Worm (Caenorhabditis elegans) whole organism, L2 larva: ENCODE measurements around the gene ZK1321.1.

ENCODE experiments used
- C34F6.9 ChIP-seq: fragments of 150-350 bp; optimal IDR thresholded peaks from 2 replicates; lab custom pipeline; 2014; ENCODE audit warnings: missing biosample characterization, missing genetic modification characterization
- F13H6.1 ChIP-seq: sonication (generic microtip); optimal IDR thresholded peaks from 2 replicates; lab custom pipeline; 2016; ENCODE audit warnings: missing genetic modification characterization, missing compliant biosample characterization
- R02D3.7 ChIP-seq: fragments of 150-350 bp; optimal IDR thresholded peaks from 2 replicates; lab custom pipeline; 2014; ENCODE audit warnings: missing biosample characterization, missing genetic modification characterization
- Y55F3AM.14 ChIP-seq: fragments of 200-800 bp; sonication (Bioruptor generic); optimal IDR thresholded peaks from 2 replicates; lab custom pipeline; 2018; ENCODE audit warnings: mild to moderate bottlenecking, missing genetic modification characterization, missing compliant biosample characterization
- ZK546.5 ChIP-seq: sonication (generic microtip); optimal IDR thresholded peaks from 2 replicates; lab custom pipeline; 2017; ENCODE audit warnings: missing biosample characterization, missing genetic modification characterization
- alr-1 ChIP-seq: fragments of 150-350 bp; optimal IDR thresholded peaks from 2 replicates; lab custom pipeline; 2014; ENCODE audit warnings: missing biosample characterization, missing genetic modification characterization
- aly-2 ChIP-seq: fragments of 150-350 bp; optimal IDR thresholded peaks from 2 replicates; lab custom pipeline; 2014; ENCODE audit warnings: missing biosample characterization, missing genetic modification characterization
- blmp-1 ChIP-seq: sonication (generic microtip); optimal IDR thresholded peaks from 2 replicates; lab custom pipeline; 2017; ENCODE audit warnings: missing genetic modification characterization, mild to moderate bottlenecking, missing compliant biosample characterization, antibody characterized with exemption, moderate library complexity; ENCODE audit not compliant: insufficient read depth
- ceh-16 ChIP-seq: fragments of 150-350 bp; optimal IDR thresholded peaks from 2 replicates; lab custom pipeline; 2014; ENCODE audit warnings: missing biosample characterization, missing genetic modification characterization
- ceh-82 ChIP-seq: fragments of 150-350 bp; optimal IDR thresholded peaks from 2 replicates; lab custom pipeline; 2014; ENCODE audit warnings: missing biosample characterization, missing genetic modification characterization
- crh-2 ChIP-seq: sonication (generic microtip); optimal IDR thresholded peaks from 2 replicates; lab custom pipeline; 2017; ENCODE audit warnings: missing biosample characterization, missing genetic modification characterization
- dmd-4 ChIP-seq: sonication (generic microtip); optimal IDR thresholded peaks from 2 replicates; lab custom pipeline; 2017; ENCODE audit warnings: missing biosample characterization, missing genetic modification characterization
- egl-27 ChIP-seq: sonication (generic microtip); optimal IDR thresholded peaks from 3 replicates; lab custom pipeline; 2017; ENCODE audit warnings: missing biosample characterization, missing genetic modification reagents, missing genetic modification characterization
- elt-1 ChIP-seq: fragments of 150-350 bp; optimal IDR thresholded peaks from 2 replicates; lab custom pipeline; 2014; ENCODE audit warnings: missing biosample characterization, missing genetic modification characterization
- elt-3 ChIP-seq: sonication (generic microtip); optimal IDR thresholded peaks from 2 replicates; lab custom pipeline; 2017; ENCODE audit warnings: missing biosample characterization, missing genetic modification characterization
- fos-1 ChIP-seq: fragments of 150-350 bp; optimal IDR thresholded peaks from 2 replicates; lab custom pipeline; 2014; ENCODE audit warnings: missing biosample characterization, missing genetic modification characterization
- gmeb-1 ChIP-seq: fragments of 150-350 bp; optimal IDR thresholded peaks from 2 replicates; lab custom pipeline; 2014; ENCODE audit warnings: missing biosample characterization, missing genetic modification characterization
- lin-11 ChIP-seq: fragments of 150-350 bp; sonication (generic microtip); optimal IDR thresholded peaks from 2 replicates; lab custom pipeline; 2014; ENCODE audit warnings: missing biosample characterization, missing genetic modification characterization, inconsistent platforms, mixed read lengths
- lin-13 ChIP-seq: fragments of 150-350 bp; optimal IDR thresholded peaks from 2 replicates; lab custom pipeline; 2014; ENCODE audit warnings: missing biosample characterization, missing genetic modification reagents, missing genetic modification characterization
- lsy-2 ChIP-seq, 2 experiments: fragments of 150-350 bp in 1 of 2; sonication (generic microtip) in 1 of 2; optimal IDR thresholded peaks; 2 replicates each; lab custom pipeline; 2014 to 2017; ENCODE audit warnings: missing biosample characterization in 2 of 2, missing genetic modification characterization in 2 of 2
- mab-5 ChIP-seq: fragments of 150-350 bp; optimal IDR thresholded peaks from 2 replicates; lab custom pipeline; 2014; ENCODE audit warnings: missing biosample characterization, missing genetic modification characterization
- mdl-1 ChIP-seq, 2 experiments: fragments of 150-350 bp in 1 of 2; sonication (generic microtip) in 1 of 2; optimal IDR thresholded peaks; 2 replicates each; lab custom pipeline; 2017; ENCODE audit warnings: missing biosample characterization in 2 of 2, missing genetic modification characterization in 2 of 2
- nhr-10 ChIP-seq: sonication (generic microtip); optimal IDR thresholded peaks from 2 replicates; lab custom pipeline; 2017; ENCODE audit warnings: missing biosample characterization, missing genetic modification characterization
- nhr-11 ChIP-seq: fragments of 150-350 bp; optimal IDR thresholded peaks from 2 replicates; lab custom pipeline; 2014; ENCODE audit warnings: missing biosample characterization, missing genetic modification characterization
- nhr-129 ChIP-seq: fragments of 150-350 bp; optimal IDR thresholded peaks from 2 replicates; lab custom pipeline; 2014; ENCODE audit warnings: missing biosample characterization, missing genetic modification characterization
- nhr-21 ChIP-seq: fragments of 150-350 bp; optimal IDR thresholded peaks from 2 replicates; lab custom pipeline; 2014; ENCODE audit warnings: missing biosample characterization, missing genetic modification characterization
- nhr-23 ChIP-seq: fragments of 150-350 bp; optimal IDR thresholded peaks from 2 replicates; lab custom pipeline; 2014; ENCODE audit warnings: missing biosample characterization, missing genetic modification reagents, missing genetic modification characterization
- nhr-237 ChIP-seq: fragments of 150-350 bp; optimal IDR thresholded peaks from 2 replicates; lab custom pipeline; 2014; ENCODE audit warnings: missing biosample characterization, missing genetic modification characterization
- nhr-25 ChIP-seq: fragments of 150-350 bp; sonication (generic microtip); optimal IDR thresholded peaks from 3 replicates; lab custom pipeline; 2014; ENCODE audit warnings: missing biosample characterization, missing genetic modification characterization
- nhr-6 ChIP-seq: fragments of 150-350 bp; optimal IDR thresholded peaks from 2 replicates; lab custom pipeline; 2014; ENCODE audit warnings: missing biosample characterization, missing genetic modification characterization
- nhr-77 ChIP-seq: fragments of 150-350 bp; optimal IDR thresholded peaks from 2 replicates; lab custom pipeline; 2014; ENCODE audit warnings: missing biosample characterization, missing genetic modification characterization
- peb-1 ChIP-seq: fragments of 150-350 bp; optimal IDR thresholded peaks from 2 replicates; lab custom pipeline; 2014; ENCODE audit warnings: missing biosample characterization, missing genetic modification characterization
- sem-4 ChIP-seq: fragments of 150-350 bp; optimal IDR thresholded peaks from 2 replicates; lab custom pipeline; 2014; ENCODE audit warnings: missing biosample characterization, missing genetic modification reagents, missing genetic modification characterization
- skn-1 ChIP-seq: sonication (generic microtip); optimal IDR thresholded peaks from 2 replicates; lab custom pipeline; 2017; ENCODE audit warnings: missing biosample characterization, missing genetic modification characterization
- sma-3 ChIP-seq: sonication (generic microtip); optimal IDR thresholded peaks from 2 replicates; lab custom pipeline; 2016; ENCODE audit warnings: missing genetic modification reagents, missing genetic modification characterization, missing compliant biosample characterization
- sma-9 ChIP-seq, 2 experiments: fragments of 150-350 bp in 1 of 2; sonication (generic microtip) in 1 of 2; optimal IDR thresholded peaks; 2 replicates each; lab custom pipeline; 2014 to 2016; ENCODE audit warnings: missing genetic modification characterization in 2 of 2, mild to moderate bottlenecking in 1 of 2, missing biosample characterization in 1 of 2, missing compliant biosample characterization in 1 of 2, missing genetic modification reagents in 1 of 2, moderate library complexity in 1 of 2
- snpc-4 ChIP-seq: fragments of 150-350 bp; optimal IDR thresholded peaks from 2 replicates; lab custom pipeline; 2014; ENCODE audit warnings: missing biosample characterization, missing genetic modification characterization
- unc-39 ChIP-seq: fragments of 150-350 bp; optimal IDR thresholded peaks from 2 replicates; lab custom pipeline; 2014; ENCODE audit warnings: missing biosample characterization, missing genetic modification characterization
- unc-55 ChIP-seq: fragments of 150-350 bp; sonication (generic microtip); optimal IDR thresholded peaks from 3 replicates; lab custom pipeline; 2014; ENCODE audit warnings: missing biosample characterization, missing genetic modification reagents, missing genetic modification characterization
- zag-1 ChIP-seq: fragments of 150-350 bp; optimal IDR thresholded peaks from 2 replicates; lab custom pipeline; 2014; ENCODE audit warnings: missing biosample characterization, missing genetic modification characterization
- ztf-1 ChIP-seq: fragments of 200-800 bp; sonication (Bioruptor generic); conservative IDR thresholded peaks from 2 replicates; pipeline ENCODE4 v1.3.6; 2022; ENCODE audit warnings: missing genetic modification characterization, missing compliant biosample characterization
- ztf-11 ChIP-seq: sonication (generic microtip); optimal IDR thresholded peaks from 2 replicates; lab custom pipeline; 2017; ENCODE audit warnings: missing biosample characterization, missing genetic modification characterization
- ztf-4 ChIP-seq: fragments of 150-350 bp; optimal IDR thresholded peaks from 2 replicates; lab custom pipeline; 2014; ENCODE audit warnings: missing biosample characterization, missing genetic modification characterization

ZK1321.1 gene

DNA sequence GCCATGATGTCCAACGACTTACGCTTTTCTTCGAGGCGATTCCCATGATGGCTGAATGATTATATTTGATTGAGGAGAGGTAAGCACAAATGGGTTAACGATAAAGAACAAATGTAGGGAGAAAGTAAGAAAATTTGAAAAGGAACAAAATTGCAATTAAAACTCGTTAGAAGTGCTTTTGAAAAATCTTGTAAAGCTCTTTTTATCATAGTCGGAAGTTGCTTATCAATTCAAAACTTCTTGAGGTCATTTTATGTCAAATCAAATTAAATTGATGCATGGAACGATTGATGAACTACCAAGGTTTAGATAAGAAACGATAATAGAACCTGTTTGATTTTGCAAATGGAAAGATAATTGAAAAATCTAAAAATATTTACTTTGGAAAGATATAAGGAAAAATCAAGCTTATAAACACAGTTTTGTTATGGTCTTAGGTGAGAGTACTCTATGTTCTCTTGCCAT is 45.0 kb upstream of the ZK1321.1 start, which contains the start of gene glt-5:
glt-5 (minus strand) TSS at position 51 of the 465 bp plus-strand sequence.
- TF ChIP-seq C34F6.9 (no peak), sma-9 (GFP tag; optimal IDR thresholded peaks at IDR 0.05; lab: Kevin White, UChicago) (peak; percentile 51), sma-9 (tag; optimal IDR thresholded peaks at IDR 0.05; lab: Kevin White, UChicago) (no peak)

DNA sequence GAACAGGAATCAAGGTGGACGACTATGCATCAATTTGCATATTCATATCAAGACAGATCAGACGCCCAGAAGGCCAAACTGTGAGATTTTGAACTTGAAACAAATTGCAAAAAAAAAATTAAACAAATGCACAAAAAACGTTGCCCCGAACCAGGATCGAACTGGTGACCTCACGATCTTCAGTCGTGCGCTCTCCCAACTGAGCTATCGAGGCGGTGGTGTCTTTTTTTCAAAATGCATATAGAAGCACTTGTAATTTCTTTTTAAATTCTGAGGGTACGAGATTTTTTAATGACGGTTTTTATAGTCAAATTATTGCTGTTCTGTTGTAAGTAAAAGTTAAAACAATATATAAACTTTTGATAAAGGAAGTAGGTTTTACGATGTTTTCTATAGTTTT is 40.7 kb upstream of the ZK1321.1 start:
- TF ChIP-seq sma-9 (GFP tag; optimal IDR thresholded peaks at IDR 0.05; lab: Kevin White, UChicago) (peak; percentile 12), sma-9 (tag; optimal IDR thresholded peaks at IDR 0.05; lab: Kevin White, UChicago) (no peak), nhr-25 (tag; lab: Kevin White, UChicago) (peak; percentile 31), nhr-21 (tag; lab: Kevin White, UChicago) (no peak)

DNA sequence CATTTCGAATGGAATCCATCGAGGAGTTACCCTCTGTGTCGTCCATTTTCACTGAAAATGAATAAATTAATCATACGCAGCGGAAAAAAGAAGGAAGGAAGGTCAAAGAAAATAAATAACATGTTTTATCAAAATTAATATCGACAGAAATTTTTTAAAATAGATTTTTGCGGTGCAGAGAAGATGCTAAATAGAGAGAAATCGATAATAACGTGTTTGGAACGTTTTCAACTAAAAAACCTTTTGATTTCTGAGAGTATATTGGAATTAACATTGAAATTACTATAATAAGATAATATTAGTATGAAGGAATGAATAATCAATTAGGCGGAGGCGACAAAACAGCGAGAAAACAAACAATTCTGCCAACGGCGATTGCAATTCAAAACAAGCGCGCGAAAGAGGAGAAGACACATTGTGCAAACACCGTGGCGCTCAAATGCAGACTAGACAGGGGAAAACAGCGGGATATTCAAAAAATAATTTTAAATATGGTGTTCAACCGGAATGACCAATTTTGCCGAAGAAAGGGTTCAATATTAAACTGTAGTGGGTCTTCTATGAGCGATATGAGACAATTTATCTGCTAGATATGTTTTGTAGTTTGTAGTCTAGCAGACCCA is 37.3 kb upstream of the ZK1321.1 start, which contains the start of gene wee-1.3:
wee-1.3 (minus strand) TSS at position 51 of the 623 bp plus-strand sequence.
- TF ChIP-seq peb-1 (tag; lab: Kevin White, UChicago) (no peak), nhr-237 (tag; lab: Kevin White, UChicago) (no peak), nhr-129 (tag; lab: Kevin White, UChicago) (peak; percentile 83), ztf-1 (GFP tag; lab: Robert Waterston, UW) (no peak), sem-4 (tag; lab: Kevin White, UChicago) (peak; percentile 60), mab-5 (peak; percentile 61), mdl-1 (tag; optimal IDR thresholded peaks at IDR 0.05; lab: Kevin White, UChicago) (no peak), sma-9 (GFP tag; optimal IDR thresholded peaks at IDR 0.05; lab: Kevin White, UChicago) (peak; percentile 79), sma-9 (tag; optimal IDR thresholded peaks at IDR 0.05; lab: Kevin White, UChicago) (no peak), nhr-23 (tag; lab: Kevin White, UChicago) (no peak), ztf-4 (peak; percentile 36), dmd-4 (tag; lab: Kevin White, UChicago) (no peak), ceh-82 (tag; lab: Kevin White, UChicago) (no peak), nhr-25 (tag; lab: Kevin White, UChicago) (peak; percentile 80), blmp-1 (tag; lab: Kevin White, UChicago) (peak; percentile 43), nhr-21 (tag; lab: Kevin White, UChicago) (peak; percentile 63), lin-11 (tag; lab: Kevin White, UChicago) (peak; percentile 65), egl-27 (peak; percentile 48), gmeb-1 (tag; lab: Kevin White, UChicago) (peak; percentile 98), nhr-6 (tag; lab: Kevin White, UChicago) (peak; percentile 20), aly-2 (no peak), C34F6.9 (peak; percentile 84), ZK546.5 (tag; lab: Kevin White, UChicago) (no peak), unc-39 (tag; lab: Kevin White, UChicago) (no peak), elt-3 (tag; lab: Kevin White, UChicago) (no peak), unc-55 (GFP tag; lab: Kevin White, UChicago) (peak; percentile 91), ztf-11 (tag; lab: Kevin White, UChicago) (no peak), nhr-11 (tag; lab: Kevin White, UChicago) (peak; percentile 62), Y55F3AM.14 (GFP tag; lab: Kevin White, UChicago) (no peak), snpc-4 (tag; lab: Kevin White, UChicago) (peak; percentile 69), R02D3.7 (tag; lab: Kevin White, UChicago) (peak; percentile 16), skn-1 (tag; lab: Kevin White, UChicago) (no peak), lin-13 (GFP tag; lab: Kevin White, UChicago) (peak; percentile 82), alr-1 (tag; lab: Kevin White, UChicago) (no peak), nhr-77 (tag; lab: Kevin White, UChicago) (no peak), sma-3 (GFP tag; lab: Kevin White, UChicago) (peak; percentile 86), nhr-10 (tag; lab: Kevin White, UChicago) (no peak), crh-2 (tag; lab: Kevin White, UChicago) (peak; percentile 86), fos-1 (tag; lab: Kevin White, UChicago) (peak; percentile 55), F13H6.1 (peak; percentile 64), elt-1 (tag; lab: Kevin White, UChicago) (no peak), lsy-2 (tag; optimal IDR thresholded peaks at IDR 0.05; lab: Kevin White, UChicago) (peak; percentile 80 to 94), ceh-16 (no peak), zag-1 (tag; lab: Kevin White, UChicago) (no peak)
